Worm (Caenorhabditis elegans) whole organism, L1 larva: ENCODE measurements around the gene C50H2.4.

Experiments
- F16B12.6 ChIP-seq: fragments of 150-350 bp; optimal IDR thresholded peaks from 2 replicates; lab custom pipeline; 2014; ENCODE audit warnings: missing biosample characterization, missing genetic modification characterization
- aha-1 ChIP-seq: fragments of 150-350 bp; optimal IDR thresholded peaks from 2 replicates; lab custom pipeline; 2014; ENCODE audit warnings: missing biosample characterization, missing genetic modification characterization
- ama-1 ChIP-seq: fragments of 150-350 bp; optimal IDR thresholded peaks from 2 replicates; lab custom pipeline; 2014
- blmp-1 ChIP-seq: fragments of 150-350 bp; optimal IDR thresholded peaks from 2 replicates; lab custom pipeline; 2014; ENCODE audit warnings: missing biosample characterization, missing genetic modification characterization
- ceh-63 ChIP-seq: fragments of 200-800 bp; sonication (Bioruptor generic); optimal IDR thresholded peaks from 2 replicates; lab custom pipeline; 2018; ENCODE audit warnings: mild to moderate bottlenecking, missing genetic modification characterization, missing compliant biosample characterization
- ceh-8 ChIP-seq: fragments of 200-800 bp; sonication (Bioruptor generic); optimal IDR thresholded peaks from 2 replicates; lab custom pipeline; 2018; ENCODE audit warnings: mild to moderate bottlenecking, missing genetic modification characterization, moderate library complexity, missing compliant biosample characterization
- ceh-82 ChIP-seq, 3 experiments: fragments of 150-350 bp in 1 of 3; sonication (generic microtip) in 2 of 3; optimal IDR thresholded peaks; 2 replicates each; lab custom pipeline; 2014 to 2017; ENCODE audit warnings: missing biosample characterization in 3 of 3, missing genetic modification characterization in 3 of 3
- ceh-88 ChIP-seq: fragments of 200-800 bp; sonication (Bioruptor generic); IDR thresholded peaks from 2 replicates; pipeline ENCODE4 v1.3.6; 2022; ENCODE audit warnings: missing genetic modification characterization, missing compliant biosample characterization
- ceh-90 ChIP-seq: sonication (generic microtip); optimal IDR thresholded peaks from 2 replicates; lab custom pipeline; 2016; ENCODE audit warnings: missing genetic modification characterization, missing compliant biosample characterization
- dpl-1 ChIP-seq, 3 experiments: fragments of 150-350 bp in 2 of 3; sonication (generic microtip) in 1 of 3; optimal IDR thresholded peaks; 2 replicates each; lab custom pipeline; 2014 to 2017; ENCODE audit warnings: missing biosample characterization in 3 of 3, missing genetic modification characterization in 3 of 3, missing genetic modification reagents in 3 of 3
- efl-1 ChIP-seq, 4 experiments: fragments of 150-350 bp; optimal IDR thresholded peaks in 3 of 4; peaks in 1 of 4; 1 replicate in 1 of 4; 2 replicates in 3 of 4; lab custom pipeline; 2014; ENCODE audit warnings: missing biosample characterization in 2 of 4, missing genetic modification characterization in 2 of 4, missing genetic modification reagents in 2 of 4
- elt-2 ChIP-seq: sonication (generic microtip); optimal IDR thresholded peaks from 2 replicates; lab custom pipeline; 2016; ENCODE audit warnings: missing genetic modification characterization, mild to moderate bottlenecking, inconsistent platforms, missing compliant biosample characterization, missing genetic modification reagents
- elt-3 ChIP-seq, 6 experiments: fragments of 150-350 bp in 1 of 6; sonication (generic microtip); optimal IDR thresholded peaks; 2 replicates each; lab custom pipeline; 2017 to 2018; ENCODE audit warnings: missing biosample characterization in 6 of 6, missing genetic modification characterization in 6 of 6, inconsistent platforms in 1 of 6
- fkh-10 ChIP-seq: sonication (generic microtip); optimal IDR thresholded peaks from 2 replicates; lab custom pipeline; 2017; ENCODE audit warnings: missing biosample characterization, missing genetic modification reagents, missing genetic modification characterization
- fkh-4 ChIP-seq: sonication (generic microtip); optimal IDR thresholded peaks from 2 replicates; lab custom pipeline; 2016; ENCODE audit warnings: missing compliant biosample characterization, missing genetic modification characterization, borderline replicate concordance
- fos-1 ChIP-seq: fragments of 150-350 bp; optimal IDR thresholded peaks from 2 replicates; lab custom pipeline; 2014; ENCODE audit warnings: missing biosample characterization, missing genetic modification characterization
- hlh-17 ChIP-seq: fragments of 200-800 bp; sonication (Bioruptor generic); optimal IDR thresholded peaks from 2 replicates; lab custom pipeline; 2018; ENCODE audit warnings: missing genetic modification characterization, mild to moderate bottlenecking, missing compliant biosample characterization, moderate library complexity, borderline replicate concordance
- lin-13 ChIP-seq: fragments of 150-350 bp; optimal IDR thresholded peaks from 2 replicates; lab custom pipeline; 2014; ENCODE audit warnings: missing biosample characterization, missing genetic modification reagents, missing genetic modification characterization
- lin-14 ChIP-seq: fragments of 200-800 bp; sonication (Bioruptor generic); optimal IDR thresholded peaks from 2 replicates; lab custom pipeline; 2018; ENCODE audit warnings: mild to moderate bottlenecking, missing genetic modification characterization, moderate library complexity, missing compliant biosample characterization
- lin-15B ChIP-seq: fragments of 150-350 bp; sonication (generic microtip); optimal IDR thresholded peaks from 3 replicates; lab custom pipeline; 2014; ENCODE audit warnings: missing biosample characterization, missing genetic modification characterization
- lin-39 ChIP-seq: fragments of 150-350 bp; optimal IDR thresholded peaks from 2 replicates; lab custom pipeline; 2014; ENCODE audit warnings: missing biosample characterization, missing genetic modification reagents, missing genetic modification characterization
- lir-3 ChIP-seq: sonication (generic microtip); optimal IDR thresholded peaks from 2 replicates; lab custom pipeline; 2016; ENCODE audit warnings: mild to moderate bottlenecking, missing genetic modification characterization, moderate library complexity, missing compliant biosample characterization; ENCODE audit not compliant: poor library complexity
- lsy-2 ChIP-seq, 2 experiments: fragments of 150-350 bp; optimal IDR thresholded peaks; 2 replicates each; lab custom pipeline; 2014; ENCODE audit warnings: missing biosample characterization in 2 of 2, missing genetic modification characterization in 2 of 2
- mdl-1 ChIP-seq, 2 experiments: fragments of 150-350 bp; optimal IDR thresholded peaks; 2 replicates each; lab custom pipeline; 2014 to 2017; ENCODE audit warnings: missing biosample characterization in 2 of 2, missing genetic modification characterization in 2 of 2, inconsistent platforms in 1 of 2
- nhr-12 ChIP-seq: sonication (generic microtip); optimal IDR thresholded peaks from 2 replicates; lab custom pipeline; 2017; ENCODE audit warnings: missing biosample characterization, missing genetic modification characterization
- nhr-19 ChIP-seq: fragments of 200-800 bp; sonication (Bioruptor generic); conservative IDR thresholded peaks from 2 replicates; pipeline ENCODE4 v1.3.6; 2022; ENCODE audit warnings: missing genetic modification characterization, missing compliant biosample characterization
- nhr-20 ChIP-seq: sonication (generic microtip); optimal IDR thresholded peaks from 2 replicates; lab custom pipeline; 2016; ENCODE audit warnings: mild to moderate bottlenecking, missing genetic modification characterization, missing compliant biosample characterization
- nhr-237 ChIP-seq: fragments of 150-350 bp; optimal IDR thresholded peaks from 2 replicates; lab custom pipeline; 2014; ENCODE audit warnings: missing biosample characterization, missing genetic modification characterization
- nhr-47 ChIP-seq: sonication (generic microtip); optimal IDR thresholded peaks from 2 replicates; lab custom pipeline; 2016; ENCODE audit warnings: mild to moderate bottlenecking, missing genetic modification characterization, moderate library complexity, missing compliant biosample characterization
- nhr-76 ChIP-seq: sonication (generic microtip); optimal IDR thresholded peaks from 2 replicates; lab custom pipeline; 2017; ENCODE audit warnings: missing biosample characterization, missing genetic modification characterization
- nhr-85 ChIP-seq: sonication (generic microtip); peaks from one replicate; lab custom pipeline; 2016; ENCODE audit warnings: missing genetic modification characterization, inconsistent platforms, missing compliant biosample characterization
- nhr-90 ChIP-seq: sonication (generic microtip); optimal IDR thresholded peaks from 2 replicates; lab custom pipeline; 2016; ENCODE audit warnings: mild to moderate bottlenecking, missing genetic modification characterization, missing compliant biosample characterization; ENCODE audit not compliant: poor library complexity
- rnt-1 ChIP-seq: sonication (generic microtip); optimal IDR thresholded peaks from 2 replicates; lab custom pipeline; 2016; ENCODE audit warnings: mild to moderate bottlenecking, missing genetic modification characterization, moderate library complexity, missing compliant biosample characterization
- skn-1 ChIP-seq: fragments of 150-350 bp; optimal IDR thresholded peaks from 2 replicates; lab custom pipeline; 2014; ENCODE audit warnings: missing biosample characterization, missing genetic modification characterization
- sox-4 ChIP-seq: sonication (generic microtip); optimal IDR thresholded peaks from 2 replicates; lab custom pipeline; 2016; ENCODE audit warnings: missing genetic modification characterization, missing compliant biosample characterization
- sptf-1 ChIP-seq: fragments of 150-350 bp; optimal IDR thresholded peaks from 2 replicates; lab custom pipeline; 2014; ENCODE audit warnings: missing biosample characterization, missing genetic modification characterization
- sup-37 ChIP-seq: fragments of 200-800 bp; sonication (Bioruptor generic); optimal IDR thresholded peaks from 2 replicates; lab custom pipeline; 2018; ENCODE audit warnings: mild to moderate bottlenecking, missing genetic modification characterization, missing compliant biosample characterization
- swsn-7 ChIP-seq: sonication (generic microtip); optimal IDR thresholded peaks from 2 replicates; lab custom pipeline; 2016; ENCODE audit warnings: missing genetic modification characterization, missing compliant biosample characterization
- tbx-2 ChIP-seq: sonication (generic microtip); optimal IDR thresholded peaks from 2 replicates; lab custom pipeline; 2016; ENCODE audit warnings: missing genetic modification characterization, missing compliant biosample characterization
- tlp-1 ChIP-seq: fragments of 150-350 bp; optimal IDR thresholded peaks from 2 replicates; lab custom pipeline; 2014; ENCODE audit warnings: missing biosample characterization, missing genetic modification characterization
- unc-130 ChIP-seq: fragments of 150-350 bp; optimal IDR thresholded peaks from 2 replicates; lab custom pipeline; 2017; ENCODE audit warnings: missing biosample characterization, missing genetic modification characterization, inconsistent platforms
- unc-62 ChIP-seq: fragments of 150-350 bp; optimal IDR thresholded peaks from 2 replicates; lab custom pipeline; 2014; ENCODE audit warnings: missing biosample characterization, missing genetic modification reagents, missing genetic modification characterization
- unc-86 ChIP-seq: sonication (generic microtip); optimal IDR thresholded peaks from 2 replicates; lab custom pipeline; 2016; ENCODE audit warnings: missing genetic modification characterization, missing compliant biosample characterization
- unc-98 ChIP-seq: fragments of 200-800 bp; sonication (Bioruptor generic); IDR thresholded peaks from 2 replicates; pipeline ENCODE4 v1.3.6; 2022; ENCODE audit warnings: missing genetic modification characterization, missing compliant biosample characterization
- zag-1 ChIP-seq: fragments of 150-350 bp; optimal IDR thresholded peaks from 2 replicates; lab custom pipeline; 2014; ENCODE audit warnings: missing biosample characterization, missing genetic modification characterization
- ztf-4 ChIP-seq: fragments of 150-350 bp; optimal IDR thresholded peaks from 2 replicates; lab custom pipeline; 2014; ENCODE audit warnings: missing biosample characterization, missing genetic modification characterization

C50H2.4 gene

DNA sequence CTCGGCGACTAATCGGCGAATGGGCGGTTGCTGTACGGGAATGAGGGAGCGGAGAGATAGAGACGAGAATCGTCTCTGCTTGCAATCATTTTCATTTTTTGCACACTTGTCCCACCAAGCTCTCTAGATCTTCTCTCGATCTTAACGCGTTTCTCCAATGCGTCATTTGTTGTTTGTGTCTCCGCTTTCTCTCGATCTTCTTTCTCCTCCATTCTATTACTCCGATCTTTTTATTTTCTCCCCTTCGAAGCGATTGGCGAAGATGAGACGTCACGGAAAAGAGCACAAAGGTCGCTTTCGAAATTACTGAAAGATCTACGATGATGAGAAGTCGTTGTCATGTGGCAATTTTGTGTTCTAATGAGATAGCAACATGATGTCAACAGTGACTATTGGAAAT is 41.9 kb downstream of the C50H2.4 start (continued):
- no peak for TF ChIP-seq nhr-76 (tag; lab: Kevin White, UChicago)
- no peak for TF ChIP-seq lin-15B (tag; lab: Kevin White, UChicago)
- no peak for TF ChIP-seq lir-3 (tag; lab: Kevin White, UChicago)
- no peak for TF ChIP-seq nhr-237

DNA sequence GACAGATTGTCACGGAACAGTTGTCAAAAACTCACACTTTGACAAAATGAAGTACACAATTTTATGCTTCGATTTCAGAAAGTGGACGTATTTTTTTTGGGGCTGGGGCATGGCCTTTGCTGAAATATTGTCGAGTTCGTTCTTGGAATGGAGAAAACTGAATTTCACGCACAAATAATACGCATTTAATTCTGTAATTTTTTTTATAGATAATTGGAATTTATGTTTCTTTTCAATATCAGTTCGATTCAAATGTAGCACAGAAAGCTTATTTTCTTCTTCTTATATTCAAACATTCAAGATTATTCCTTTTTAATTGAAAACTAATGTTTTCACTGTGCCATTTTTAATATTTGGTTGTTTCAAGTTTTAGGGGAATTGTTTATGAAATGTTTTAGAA is 43.6 kb downstream of the C50H2.4 start, which contains the start of gene T07C12.10:
Gene T07C12.10, minus strand, starts transcription at position 101 of the 400 bp plus-strand sequence.
- no peak for TF ChIP-seq lin-15B (tag; lab: Kevin White, UChicago)
- TF ChIP-seq unc-98 (GFP tag; lab: Robert Waterston, UW) = no peak
- no peak for TF ChIP-seq unc-130 (tag; lab: Kevin White, UChicago)
- no peak for TF ChIP-seq swsn-7 (tag; lab: Kevin White, UChicago)
- no peak for TF ChIP-seq zag-1 (tag; lab: Kevin White, UChicago)
- TF ChIP-seq elt-3 (tag; optimal IDR thresholded peaks at IDR 0.05; lab: Kevin White, UChicago) = no peak
- no peak for TF ChIP-seq nhr-237
- TF ChIP-seq lin-14 (GFP tag; lab: Kevin White, UChicago) = no peak
- no peak for TF ChIP-seq skn-1
- no peak for TF ChIP-seq nhr-90 (tag; lab: Kevin White, UChicago)
- TF ChIP-seq fos-1 = no peak
- no peak for TF ChIP-seq tbx-2
- TF ChIP-seq lin-13 (GFP tag; lab: Kevin White, UChicago) = no peak
- no peak for TF ChIP-seq ama-1
- TF ChIP-seq, all 84 proteins: peak for 0

DNA sequence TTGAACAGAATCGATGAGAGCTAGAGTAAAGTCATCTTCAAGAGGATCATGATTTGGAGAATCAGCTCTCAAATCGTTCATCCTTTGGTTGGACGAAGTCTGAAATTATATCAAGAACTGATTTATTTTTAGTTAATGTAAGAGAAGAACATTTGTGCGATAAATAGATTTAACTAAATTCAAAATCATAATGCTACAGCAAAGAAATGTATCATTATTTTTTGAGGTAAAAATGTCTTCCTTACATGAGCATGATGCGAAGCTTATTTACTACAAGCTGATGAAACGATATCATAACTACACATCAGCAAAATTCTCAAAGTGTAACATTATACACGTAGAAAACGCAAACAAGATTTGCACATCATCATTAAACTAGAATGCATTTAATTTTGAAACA is 45.6 kb downstream of the C50H2.4 start, which contains the start of gene madf-4:
Gene madf-4, minus strand, starts transcription at position 101 of the 400 bp plus-strand sequence.
- no peak for TF ChIP-seq mdl-1 (tag; optimal IDR thresholded peaks at IDR 0.05; lab: Kevin White, UChicago)
- TF ChIP-seq unc-98 (GFP tag; lab: Robert Waterston, UW) = no peak
- TF ChIP-seq unc-86 = no peak
- TF ChIP-seq fkh-10 (GFP tag; lab: Kevin White, UChicago) = no peak
- TF ChIP-seq blmp-1 = no peak
- TF ChIP-seq rnt-1 (tag; lab: Kevin White, UChicago) = no peak
- TF ChIP-seq lin-15B (tag; lab: Kevin White, UChicago) = no peak
- no peak for TF ChIP-seq nhr-47
- no peak for TF ChIP-seq unc-62 (GFP tag; lab: Kevin White, UChicago)
- no peak for TF ChIP-seq ceh-90 (tag; lab: Kevin White, UChicago)
- TF ChIP-seq nhr-20 (tag; lab: Kevin White, UChicago) = no peak
- no peak for TF ChIP-seq elt-3 (tag; optimal IDR thresholded peaks at IDR 0.05; lab: Kevin White, UChicago)
- TF ChIP-seq sox-4 (tag; lab: Kevin White, UChicago) = no peak
- no peak for TF ChIP-seq elt-2

DNA sequence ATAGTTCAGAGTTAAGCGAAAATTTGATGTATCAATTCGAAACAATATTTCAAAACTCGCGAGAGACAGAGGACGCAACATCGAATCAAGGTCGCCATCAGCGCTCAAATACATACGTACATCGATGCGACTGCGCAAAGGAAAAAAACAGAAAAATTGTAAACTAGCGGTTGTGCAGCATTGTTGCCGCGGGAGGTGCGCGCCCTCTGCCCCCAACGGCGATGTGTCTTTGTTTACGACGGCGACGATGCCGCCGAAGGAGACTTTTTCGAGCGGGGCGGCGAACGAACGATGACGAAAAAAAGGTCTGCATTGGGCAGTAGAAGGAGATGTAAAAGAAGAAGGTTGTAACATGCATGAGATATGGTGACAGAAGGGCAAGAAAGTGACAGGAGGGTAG is 46.2 kb downstream of the C50H2.4 start:
- TF ChIP-seq ama-1 (no peak), lin-39 (tag; lab: Kevin White, UChicago) (no peak), nhr-237 (no peak), efl-1 (optimal IDR thresholded peaks at IDR 0.05; lab: Kevin White, UChicago) (no peak), efl-1 (GFP tag; optimal IDR thresholded peaks at IDR 0.05 in 1 of 2; lab: Kevin White, UChicago) (peak in 1 of 2 experiments; percentile 3), fos-1 (no peak), nhr-19 (no peak), F16B12.6 (tag; lab: Kevin White, UChicago) (no peak), fkh-4 (tag; lab: Kevin White, UChicago) (no peak), ceh-88 (GFP tag; lab: Robert Waterston, UW) (no peak), nhr-90 (tag; lab: Kevin White, UChicago) (no peak), aha-1 (tag; lab: Kevin White, UChicago) (no peak), dpl-1 (GFP tag; optimal IDR thresholded peaks at IDR 0.05; lab: Kevin White, UChicago) (no peak), lin-14 (GFP tag; lab: Kevin White, UChicago) (peak; percentile 64), ceh-82 (tag; optimal IDR thresholded peaks at IDR 0.05; lab: Kevin White, UChicago) (no peak), unc-86 (no peak), fkh-10 (GFP tag; lab: Kevin White, UChicago) (no peak), tlp-1 (tag; lab: Kevin White, UChicago) (no peak), sup-37 (no peak), ceh-8 (GFP tag; lab: Kevin White, UChicago) (no peak), sptf-1 (tag; lab: Kevin White, UChicago) (no peak), nhr-12 (tag; lab: Kevin White, UChicago) (no peak), ceh-63 (GFP tag; lab: Kevin White, UChicago) (no peak), lsy-2 (tag; optimal IDR thresholded peaks at IDR 0.05; lab: Kevin White, UChicago) (no peak), hlh-17 (no peak), nhr-85 (peak; percentile 81), ztf-4 (tag; lab: Kevin White, UChicago) (no peak)
